Worm (Caenorhabditis elegans): ENCODE results near the gene fbxa-59.

DNA sequence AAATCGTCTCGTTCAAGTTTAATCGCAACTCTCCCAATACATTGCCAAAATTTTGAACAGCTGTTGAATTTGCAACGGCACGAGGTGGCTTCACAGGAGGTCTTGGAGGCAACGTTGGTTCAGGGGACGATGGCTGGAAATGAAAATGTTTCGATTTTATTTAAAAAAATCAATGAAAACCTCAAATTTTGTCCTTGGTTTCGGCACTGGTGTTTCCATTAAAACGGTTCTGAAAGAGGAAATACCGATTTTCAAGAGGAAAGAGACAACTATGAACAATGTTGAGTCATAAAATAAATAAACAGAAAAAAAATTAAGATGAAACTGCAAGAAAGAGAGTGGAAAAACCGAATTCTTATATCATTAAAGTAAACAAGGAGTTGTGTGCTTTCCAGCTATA lies 36.0 kb downstream of the fbxa-59 start, which contains the start of gene F23H11.4:
- TF ChIP-seq jun-1 (tag; optimal IDR thresholded peaks at IDR 0.05) (no peak), ces-1 (GFP tag; optimal IDR thresholded peaks at IDR 0.05) (no peak), dmd-6 (GFP tag; IDR thresholded peaks at IDR 0.05) (no peak), ceh-28 (tag; optimal IDR thresholded peaks at IDR 0.05) (no peak)

All from whole organism, L4 larva.